Worm (Caenorhabditis elegans) whole organism, L3 larva: ENCODE results near the gene K04G11.1.

Experiments
- aly-2 ChIP-seq: fragments of 150-350 bp; optimal IDR thresholded peaks from 2 replicates; lab custom pipeline; 2014; ENCODE audit warnings: missing biosample characterization, missing genetic modification characterization
- ama-1 ChIP-seq: fragments of 150-350 bp; optimal IDR thresholded peaks from 2 replicates; lab custom pipeline; 2018
- ceh-16 ChIP-seq: sonication (generic microtip); optimal IDR thresholded peaks from 2 replicates; lab custom pipeline; 2017; ENCODE audit warnings: missing biosample characterization, missing genetic modification characterization
- ceh-82 ChIP-seq: fragments of 150-350 bp; optimal IDR thresholded peaks from 2 replicates; lab custom pipeline; 2014; ENCODE audit warnings: missing biosample characterization, missing genetic modification characterization
- ceh-9 ChIP-seq: sonication (generic microtip); optimal IDR thresholded peaks from 2 replicates; lab custom pipeline; 2018; ENCODE audit warnings: missing biosample characterization, missing genetic modification characterization
- daf-12 ChIP-seq: fragments of 150-350 bp; optimal IDR thresholded peaks from 2 replicates; lab custom pipeline; 2014; ENCODE audit warnings: missing biosample characterization, missing genetic modification reagents, missing genetic modification characterization
- egl-27 ChIP-seq: sonication (generic microtip); optimal IDR thresholded peaks from 4 replicates; lab custom pipeline; 2017; ENCODE audit warnings: missing biosample characterization, missing genetic modification reagents, missing genetic modification characterization
- egl-5 ChIP-seq: fragments of 150-350 bp; optimal IDR thresholded peaks from 2 replicates; lab custom pipeline; 2017; ENCODE audit warnings: missing biosample characterization, missing genetic modification reagents, missing genetic modification characterization, inconsistent platforms
- elt-1 ChIP-seq: fragments of 150-350 bp; optimal IDR thresholded peaks from 2 replicates; lab custom pipeline; 2014; ENCODE audit warnings: missing biosample characterization, missing genetic modification characterization
- elt-2 ChIP-seq: sonication (generic microtip); optimal IDR thresholded peaks from 2 replicates; lab custom pipeline; 2016; ENCODE audit warnings: missing genetic modification reagents, mild to moderate bottlenecking, missing genetic modification characterization, missing compliant biosample characterization
- eor-1 ChIP-seq, 2 experiments: fragments of 150-350 bp; optimal IDR thresholded peaks; 2 replicates each; lab custom pipeline; 2014 to 2018; ENCODE audit warnings: missing biosample characterization in 2 of 2, missing genetic modification characterization in 2 of 2
- fkh-10 ChIP-seq: sonication (generic microtip); optimal IDR thresholded peaks from 2 replicates; lab custom pipeline; 2017; ENCODE audit warnings: missing biosample characterization, missing genetic modification reagents, missing genetic modification characterization
- fkh-2 ChIP-seq: fragments of 150-350 bp; optimal IDR thresholded peaks from 2 replicates; lab custom pipeline; 2014; ENCODE audit warnings: missing biosample characterization, missing genetic modification reagents, missing genetic modification characterization
- fos-1 ChIP-seq: fragments of 150-350 bp; optimal IDR thresholded peaks from 2 replicates; lab custom pipeline; 2014; ENCODE audit warnings: missing biosample characterization, missing genetic modification characterization
- hmg-11 ChIP-seq: sonication (generic microtip); optimal IDR thresholded peaks from 2 replicates; lab custom pipeline; 2016; ENCODE audit warnings: missing genetic modification characterization, missing compliant biosample characterization
- jun-1 ChIP-seq: fragments of 150-350 bp; optimal IDR thresholded peaks from 2 replicates; lab custom pipeline; 2014; ENCODE audit warnings: missing biosample characterization, missing genetic modification reagents, missing genetic modification characterization
- lin-15B ChIP-seq: fragments of 150-350 bp; optimal IDR thresholded peaks from 2 replicates; lab custom pipeline; 2014; ENCODE audit warnings: missing biosample characterization, missing genetic modification characterization
- lin-39 ChIP-seq: fragments of 150-350 bp; optimal IDR thresholded peaks from 2 replicates; lab custom pipeline; 2018; ENCODE audit warnings: missing biosample characterization, missing genetic modification reagents, missing genetic modification characterization
- lsy-12 ChIP-seq: sonication (generic microtip); optimal IDR thresholded peaks from 2 replicates; lab custom pipeline; 2016; ENCODE audit warnings: mild to moderate bottlenecking, missing genetic modification characterization, missing compliant biosample characterization
- mml-1 ChIP-seq: fragments of 150-350 bp; sonication (generic microtip); optimal IDR thresholded peaks from 3 replicates; lab custom pipeline; 2014; ENCODE audit warnings: missing biosample characterization, missing genetic modification characterization
- nfya-1 ChIP-seq: sonication (generic microtip); optimal IDR thresholded peaks from 2 replicates; lab custom pipeline; 2017; ENCODE audit warnings: missing genetic modification characterization, mild to moderate bottlenecking, missing compliant biosample characterization, antibody characterized with exemption, moderate library complexity; ENCODE audit not compliant: insufficient read depth
- nhr-12 ChIP-seq: fragments of 150-350 bp; optimal IDR thresholded peaks from 2 replicates; lab custom pipeline; 2014; ENCODE audit warnings: missing biosample characterization, missing genetic modification characterization
- nhr-23 ChIP-seq: fragments of 150-350 bp; optimal IDR thresholded peaks from 2 replicates; lab custom pipeline; 2014; ENCODE audit warnings: missing biosample characterization, missing genetic modification reagents, missing genetic modification characterization
- nhr-237 ChIP-seq: fragments of 150-350 bp; optimal IDR thresholded peaks from 2 replicates; lab custom pipeline; 2014; ENCODE audit warnings: missing biosample characterization, missing genetic modification characterization
- nhr-25 ChIP-seq: sonication (generic microtip); optimal IDR thresholded peaks from 2 replicates; lab custom pipeline; 2017; ENCODE audit warnings: missing biosample characterization, missing genetic modification characterization
- nhr-76 ChIP-seq: fragments of 150-350 bp; sonication (generic microtip); optimal IDR thresholded peaks from 5 replicates; lab custom pipeline; 2014; ENCODE audit warnings: missing biosample characterization, missing genetic modification characterization
- nhr-77 ChIP-seq: fragments of 150-350 bp; optimal IDR thresholded peaks from 2 replicates; lab custom pipeline; 2014; ENCODE audit warnings: missing biosample characterization, missing genetic modification characterization
- pha-4 ChIP-seq: fragments of 150-350 bp; optimal IDR thresholded peaks from 2 replicates; lab custom pipeline; 2014; ENCODE audit warnings: missing biosample characterization, missing genetic modification reagents, missing genetic modification characterization
- pqm-1 ChIP-seq: fragments of 150-350 bp; optimal IDR thresholded peaks from 2 replicates; lab custom pipeline; 2017; ENCODE audit warnings: missing biosample characterization, missing genetic modification characterization, inconsistent platforms
- skn-1 ChIP-seq: fragments of 150-350 bp; optimal IDR thresholded peaks from 2 replicates; lab custom pipeline; 2014; ENCODE audit warnings: missing biosample characterization, missing genetic modification characterization
- snpc-4 ChIP-seq: fragments of 150-350 bp; optimal IDR thresholded peaks from 2 replicates; lab custom pipeline; 2014; ENCODE audit warnings: missing biosample characterization, missing genetic modification characterization
- tbx-2 ChIP-seq: sonication (generic microtip); optimal IDR thresholded peaks from 2 replicates; lab custom pipeline; 2016; ENCODE audit warnings: mild to moderate bottlenecking, missing genetic modification characterization, missing compliant biosample characterization
- unc-39 ChIP-seq: sonication (generic microtip); optimal IDR thresholded peaks from 4 replicates; lab custom pipeline; 2017; ENCODE audit warnings: missing biosample characterization, missing genetic modification characterization
- unc-62 ChIP-seq: fragments of 150-350 bp; sonication (generic microtip); optimal IDR thresholded peaks from 4 replicates; lab custom pipeline; 2014; ENCODE audit warnings: missing biosample characterization, missing genetic modification reagents, missing genetic modification characterization
- zag-1 ChIP-seq: fragments of 150-350 bp; optimal IDR thresholded peaks from 2 replicates; lab custom pipeline; 2014; ENCODE audit warnings: missing biosample characterization, missing genetic modification characterization
- ztf-4 ChIP-seq: fragments of 150-350 bp; optimal IDR thresholded peaks from 2 replicates; lab custom pipeline; 2014; ENCODE audit warnings: missing biosample characterization, missing genetic modification characterization

K04G11.1 gene

ce11 chrX:14329348-14329747, 6.0 kb upstream of the K04G11.1 start:
- TF ChIP-seq egl-5 (peak; percentile 1), nhr-76 (no peak), ceh-9 (no peak), eor-1 (tag; optimal IDR thresholded peaks at IDR 0.05; lab: Kevin White, UChicago) (no peak), lin-15B (tag; lab: Kevin White, UChicago) (no peak), ceh-82 (tag; lab: Kevin White, UChicago) (no peak)

DNA sequence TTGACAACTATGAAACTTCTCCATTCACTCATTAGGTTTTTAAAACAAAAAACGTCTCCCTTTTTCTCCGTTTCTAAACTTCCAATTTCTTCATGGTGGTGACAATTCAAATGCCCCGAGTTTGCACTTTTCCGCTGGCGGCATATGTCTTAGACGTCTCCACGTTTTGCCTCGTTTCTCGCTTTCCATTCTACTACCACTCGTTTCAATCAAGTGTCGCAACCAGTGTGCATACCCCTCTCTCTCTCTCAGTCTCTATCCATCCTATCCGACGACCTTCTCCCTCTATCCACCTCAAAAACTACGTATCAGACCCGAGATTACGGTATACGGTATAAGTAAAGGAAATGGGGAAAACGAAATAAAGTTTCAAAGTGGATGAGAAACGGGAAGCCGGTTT, 1.2 kb upstream of the K04G11.1 start:
- TF ChIP-seq nhr-12 (tag; lab: Kevin White, UChicago) = no peak
- no peak for TF ChIP-seq ztf-4 (tag; lab: Kevin White, UChicago)
- TF ChIP-seq jun-1 (tag; lab: Kevin White, UChicago) = no peak
- TF ChIP-seq hmg-11 (tag; lab: Kevin White, UChicago) = no peak
- no peak for TF ChIP-seq ceh-16 (tag; lab: Kevin White, UChicago)
- TF ChIP-seq pha-4 (tag; lab: Kevin White, UChicago) = no peak
- TF ChIP-seq unc-62 (GFP tag; lab: Kevin White, UChicago) = no peak
- no peak for TF ChIP-seq elt-2 (tag; lab: Kevin White, UChicago)
- TF ChIP-seq nhr-25 (tag; lab: Kevin White, UChicago) = peak; percentile 90
- no peak for TF ChIP-seq zag-1 (tag; lab: Kevin White, UChicago)
- no peak for TF ChIP-seq eor-1 (tag; optimal IDR thresholded peaks at IDR 0.05; lab: Kevin White, UChicago)
- no peak for TF ChIP-seq nhr-237
- TF ChIP-seq daf-12 (tag; lab: Kevin White, UChicago) = peak; percentile 34
- TF ChIP-seq nfya-1 (tag; lab: Kevin White, UChicago) = peak; percentile 84
- no peak for TF ChIP-seq tbx-2 (tag; lab: Kevin White, UChicago)
- no peak for TF ChIP-seq egl-27 (tag; lab: Kevin White, UChicago)
- no peak for TF ChIP-seq fkh-2 (tag; lab: Kevin White, UChicago)
- peak; percentile 47 for TF ChIP-seq nhr-23 (tag; lab: Kevin White, UChicago)

- no peak for TF ChIP-seq unc-39 (tag; lab: Kevin White, UChicago)
- peak; percentile 10 for TF ChIP-seq pha-4 (tag; lab: Kevin White, UChicago)
Measured at ce11 chrX:14335621-14336020, 301 bp downstream of the K04G11.1 start.

DNA sequence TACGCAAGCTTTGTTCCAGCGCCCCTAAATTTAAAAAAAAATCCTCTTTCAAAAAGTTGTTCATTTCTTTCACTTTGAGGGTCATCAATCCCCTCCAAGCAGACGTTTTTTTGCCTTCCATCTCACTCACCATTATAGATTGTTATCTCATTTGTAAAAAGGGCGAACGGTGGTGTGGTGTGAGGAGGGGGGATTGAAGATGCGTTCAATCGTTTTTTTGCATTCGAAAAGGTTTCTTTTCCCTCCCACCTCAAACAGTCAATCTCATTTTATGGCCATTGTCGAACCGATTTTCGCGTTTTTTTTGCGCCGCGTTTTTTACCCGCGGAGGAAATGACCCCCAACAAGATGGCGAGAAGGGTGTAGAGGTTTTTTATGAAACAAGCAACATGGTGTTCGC, 3.6 kb downstream of the K04G11.1 start:
- no peak for TF ChIP-seq ama-1
- no peak for TF ChIP-seq nhr-76
- TF ChIP-seq lin-39 (tag; lab: Kevin White, UChicago) = peak; percentile 16
- TF ChIP-seq pqm-1 (tag; lab: Kevin White, UChicago) = no peak
- peak; percentile 84 for TF ChIP-seq nhr-25 (tag; lab: Kevin White, UChicago)
- TF ChIP-seq jun-1 (tag; lab: Kevin White, UChicago) = no peak
- no peak for TF ChIP-seq fkh-2 (tag; lab: Kevin White, UChicago)
- no peak for TF ChIP-seq aly-2 (tag; lab: Kevin White, UChicago)
- no peak for TF ChIP-seq nhr-237
- TF ChIP-seq pha-4 (tag; lab: Kevin White, UChicago) = no peak
- no peak for TF ChIP-seq fkh-10 (GFP tag; lab: Kevin White, UChicago)
- no peak for TF ChIP-seq snpc-4 (tag; lab: Kevin White, UChicago)
- no peak for TF ChIP-seq tbx-2 (tag; lab: Kevin White, UChicago)
- TF ChIP-seq nfya-1 (tag; lab: Kevin White, UChicago) = no peak
- TF ChIP-seq nhr-23 (tag; lab: Kevin White, UChicago) = no peak
- peak; percentile 72 for TF ChIP-seq elt-1 (tag; lab: Kevin White, UChicago)
- TF ChIP-seq skn-1 (tag; lab: Kevin White, UChicago) = no peak
- no peak for TF ChIP-seq mml-1 (tag; lab: Kevin White, UChicago)
- no peak for TF ChIP-seq lsy-12 (tag; lab: Kevin White, UChicago)

DNA sequence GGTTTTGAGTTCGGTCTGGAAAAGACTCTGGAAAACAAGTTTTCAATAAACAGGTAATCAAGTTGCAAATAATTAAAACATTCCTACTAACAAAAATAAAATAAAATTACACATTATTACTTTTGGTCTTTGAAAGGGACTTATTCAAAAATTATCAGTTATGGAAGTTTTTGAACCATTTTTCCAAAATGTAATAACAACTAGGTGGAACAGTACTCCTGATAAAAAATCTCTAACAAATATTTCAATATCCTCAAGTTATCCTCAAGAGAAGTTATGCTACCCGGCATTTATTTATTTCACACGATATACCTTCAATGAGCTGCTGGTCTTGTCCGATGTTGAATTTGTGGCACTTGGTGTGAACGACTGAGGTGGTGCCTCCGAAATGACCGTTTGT, 4.4 kb downstream of the K04G11.1 start:
- TF ChIP-seq aly-2 (tag; lab: Kevin White, UChicago) (no peak), tbx-2 (tag; lab: Kevin White, UChicago) (no peak), daf-12 (tag; lab: Kevin White, UChicago) (no peak), lsy-12 (tag; lab: Kevin White, UChicago) (no peak), fos-1 (tag; lab: Kevin White, UChicago) (no peak), nhr-76 (no peak), hmg-11 (tag; lab: Kevin White, UChicago) (no peak), nhr-77 (no peak), jun-1 (tag; lab: Kevin White, UChicago) (no peak), fkh-10 (GFP tag; lab: Kevin White, UChicago) (no peak), egl-27 (tag; lab: Kevin White, UChicago) (no peak), zag-1 (tag; lab: Kevin White, UChicago) (no peak)
